Worm (Caenorhabditis elegans) whole organism, midembryonic: ENCODE data around the gene F37A8.1.

Experiments used
- T22C8.4 ChIP-seq: fragments of 200-800 bp; sonication (Bioruptor generic); IDR thresholded peaks from 2 replicates; pipeline ENCODE4 v1.3.6; 2022; ENCODE audit warnings: missing genetic modification characterization, missing compliant biosample characterization
- cog-1 ChIP-seq: sonication (generic microtip); optimal IDR thresholded peaks from 2 replicates; lab custom pipeline; 2016; ENCODE audit warnings: missing genetic modification characterization, missing compliant biosample characterization
- flt-1 ChIP-seq: fragments of 200-800 bp; sonication (Bioruptor generic); IDR thresholded peaks from 2 replicates; pipeline ENCODE4 v1.3.6; 2022; ENCODE audit warnings: missing genetic modification characterization, missing compliant biosample characterization
- klf-2 ChIP-seq: fragments of 200-800 bp; sonication (Bioruptor generic); conservative IDR thresholded peaks from 2 replicates; pipeline ENCODE4 v1.3.6; 2022; ENCODE audit warnings: missing genetic modification reagents, missing genetic modification characterization, missing compliant biosample characterization
- med-1 ChIP-seq: sonication (generic microtip); optimal IDR thresholded peaks from 2 replicates; lab custom pipeline; 2017; ENCODE audit warnings: missing genetic modification characterization, mild to moderate bottlenecking, missing compliant biosample characterization, antibody characterized with exemption, missing genetic modification reagents; ENCODE audit not compliant: insufficient read depth
- ref-1 ChIP-seq: fragments of 200-800 bp; sonication (Bioruptor generic); conservative IDR thresholded peaks from 2 replicates; pipeline ENCODE4 v1.3.6; 2022; ENCODE audit warnings: missing genetic modification reagents, missing genetic modification characterization, missing compliant biosample characterization
- tab-1 ChIP-seq: fragments of 200-800 bp; sonication (Bioruptor generic); IDR thresholded peaks from 2 replicates; pipeline ENCODE4 v1.3.6; 2022; ENCODE audit warnings: missing genetic modification characterization, missing compliant biosample characterization
- ztf-23 ChIP-seq: fragments of 200-800 bp; sonication (Bioruptor generic); IDR thresholded peaks from 2 replicates; pipeline ENCODE4 v1.3.6; 2022; ENCODE audit warnings: missing genetic modification reagents, missing genetic modification characterization, missing compliant biosample characterization
- ztf-29 ChIP-seq: fragments of 200-800 bp; sonication (Bioruptor generic); IDR thresholded peaks from 2 replicates; pipeline ENCODE4 v1.3.6; 2022; ENCODE audit warnings: missing genetic modification reagents, missing genetic modification characterization, missing compliant biosample characterization

Gene F37A8.1

ce11 chrIII:3954220-3954619 is 26.0 kb downstream of the F37A8.1 start:
- TF ChIP-seq ztf-29 (GFP tag; lab: Robert Waterston, UW), result no peak
- TF ChIP-seq ref-1 (GFP tag; lab: Robert Waterston, UW), result no peak
- no peak for TF ChIP-seq T22C8.4 (GFP tag; lab: Robert Waterston, UW)
- TF ChIP-seq flt-1, result no peak

- no peak for TF ChIP-seq klf-2 (GFP tag; lab: Robert Waterston, UW)
- TF ChIP-seq ztf-23, result no peak
- no peak for TF ChIP-seq flt-1
- TF ChIP-seq ref-1 (GFP tag; lab: Robert Waterston, UW), result no peak
- no peak for TF ChIP-seq med-1
- no peak for TF ChIP-seq cog-1 (tag; lab: Kevin White, UChicago)
- TF ChIP-seq ztf-29 (GFP tag; lab: Robert Waterston, UW), result no peak
- TF ChIP-seq T22C8.4 (GFP tag; lab: Robert Waterston, UW), result no peak
- TF ChIP-seq tab-1, result no peak
Measured at ce11 chrIII:3954828-3955227, 26.6 kb downstream of the F37A8.1 start.

- TF ChIP-seq cog-1 (tag; lab: Kevin White, UChicago), result no peak
- TF ChIP-seq T22C8.4 (GFP tag; lab: Robert Waterston, UW), result no peak
- no peak for TF ChIP-seq med-1
- no peak for TF ChIP-seq tab-1
- TF ChIP-seq klf-2 (GFP tag; lab: Robert Waterston, UW), result no peak
- TF ChIP-seq flt-1, result no peak
- no peak for TF ChIP-seq ztf-23
- TF ChIP-seq ref-1 (GFP tag; lab: Robert Waterston, UW), result no peak
- TF ChIP-seq ztf-29 (GFP tag; lab: Robert Waterston, UW), result no peak
Measured at ce11 chrIII:3955674-3956073, 27.4 kb downstream of the F37A8.1 start.

ce11 chrIII:3956293-3956692 is 28.1 kb downstream of the F37A8.1 start, which contains the start of gene F37A8.5:
Gene F37A8.5, plus strand, starts transcription at chrIII:3956624.
- TF ChIP-seq ztf-29 (GFP tag; lab: Robert Waterston, UW) (no peak), T22C8.4 (GFP tag; lab: Robert Waterston, UW) (no peak), med-1 (no peak), flt-1 (no peak), klf-2 (GFP tag; lab: Robert Waterston, UW) (no peak), tab-1 (no peak), ztf-23 (no peak), cog-1 (tag; lab: Kevin White, UChicago) (no peak)

- no peak for TF ChIP-seq ztf-29 (GFP tag; lab: Robert Waterston, UW)
- TF ChIP-seq klf-2 (GFP tag; lab: Robert Waterston, UW), result no peak
- TF ChIP-seq cog-1 (tag; lab: Kevin White, UChicago), result no peak
- TF ChIP-seq T22C8.4 (GFP tag; lab: Robert Waterston, UW), result no peak
- TF ChIP-seq med-1, result no peak
Measured at ce11 chrIII:3957119-3957739, 29.0 kb downstream of the F37A8.1 start.

- TF ChIP-seq klf-2 (GFP tag; lab: Robert Waterston, UW) (no peak), ztf-29 (GFP tag; lab: Robert Waterston, UW) (no peak), med-1 (no peak), ztf-23 (no peak), T22C8.4 (GFP tag; lab: Robert Waterston, UW) (no peak), flt-1 (no peak), tab-1 (no peak), cog-1 (tag; lab: Kevin White, UChicago) (no peak)
Measured at ce11 chrIII:3957850-3958249, 29.6 kb downstream of the F37A8.1 start.

- TF ChIP-seq flt-1 (no peak), ztf-29 (GFP tag; lab: Robert Waterston, UW) (no peak), ref-1 (GFP tag; lab: Robert Waterston, UW) (no peak), klf-2 (GFP tag; lab: Robert Waterston, UW) (no peak), cog-1 (tag; lab: Kevin White, UChicago) (no peak), ztf-23 (no peak), med-1 (no peak), T22C8.4 (GFP tag; lab: Robert Waterston, UW) (no peak), tab-1 (no peak)
Measured at ce11 chrIII:3959206-3959605, 31.0 kb downstream of the F37A8.1 start.

- no peak for TF ChIP-seq klf-2 (GFP tag; lab: Robert Waterston, UW)
- TF ChIP-seq T22C8.4 (GFP tag; lab: Robert Waterston, UW), result no peak
- TF ChIP-seq tab-1, result no peak
- TF ChIP-seq flt-1, result no peak
- TF ChIP-seq ztf-29 (GFP tag; lab: Robert Waterston, UW), result no peak
- TF ChIP-seq cog-1 (tag; lab: Kevin White, UChicago), result no peak
- no peak for TF ChIP-seq med-1
- TF ChIP-seq ztf-23, result no peak
Measured at ce11 chrIII:3959987-3960386, 31.8 kb downstream of the F37A8.1 start, which contains the start of gene R10E9.3. Gene R10E9.3, plus strand, starts transcription at chrIII:3960221.

ce11 chrIII:3964237-3964636 is 36.0 kb downstream of the F37A8.1 start, which contains the start of gene R10E9.2:
Gene R10E9.2, minus strand, starts transcription at chrIII:3964337.
- no peak for TF ChIP-seq ztf-23
- no peak for TF ChIP-seq ref-1 (GFP tag; lab: Robert Waterston, UW)
- TF ChIP-seq flt-1, result no peak
- TF ChIP-seq tab-1, result no peak
- no peak for TF ChIP-seq klf-2 (GFP tag; lab: Robert Waterston, UW)
- no peak for TF ChIP-seq med-1
- no peak for TF ChIP-seq T22C8.4 (GFP tag; lab: Robert Waterston, UW)
- no peak for TF ChIP-seq cog-1 (tag; lab: Kevin White, UChicago)
- no peak for TF ChIP-seq ztf-29 (GFP tag; lab: Robert Waterston, UW)

ce11 chrIII:3966143-3966542 is 37.9 kb downstream of the F37A8.1 start:
- TF ChIP-seq cog-1 (tag; lab: Kevin White, UChicago) (no peak), ref-1 (GFP tag; lab: Robert Waterston, UW) (no peak), tab-1 (no peak), ztf-29 (GFP tag; lab: Robert Waterston, UW) (no peak), ztf-23 (no peak), flt-1 (no peak), klf-2 (GFP tag; lab: Robert Waterston, UW) (no peak), T22C8.4 (GFP tag; lab: Robert Waterston, UW) (no peak), med-1 (no peak)
